Worm (Caenorhabditis elegans) whole organism, L4 larva: ENCODE measurements around the gene pha-2.

Experiments
- F26F4.8 ChIP-seq: fragments of 200-800 bp; sonication (Bioruptor generic); conservative IDR thresholded peaks from 2 replicates; pipeline ENCODE4 v1.3.6; 2022; ENCODE audit warnings: missing genetic modification characterization, missing compliant biosample characterization
- F44E2.7 ChIP-seq: fragments of 200-800 bp; sonication (Bioruptor generic); IDR thresholded peaks from 2 replicates; pipeline ENCODE4 v2.1.2; 2022; ENCODE audit warnings: missing genetic modification characterization, missing compliant biosample characterization
- T20F7.1 ChIP-seq: fragments of 200-800 bp; sonication (Bioruptor generic); optimal IDR thresholded peaks from 2 replicates; lab custom pipeline; 2018; ENCODE audit warnings: mild to moderate bottlenecking, missing genetic modification characterization, missing compliant biosample characterization
- T26A8.4 ChIP-seq: fragments of 200-800 bp; sonication (Bioruptor generic); IDR thresholded peaks from 2 replicates; pipeline ENCODE4 v1.3.6; 2022; ENCODE audit warnings: missing genetic modification characterization, missing compliant biosample characterization
- Y48G9A.11 ChIP-seq: fragments of 200-800 bp; sonication (Bioruptor generic); IDR thresholded peaks from 2 replicates; pipeline ENCODE4 v1.3.6; 2022; ENCODE audit warnings: missing genetic modification reagents, missing genetic modification characterization, missing compliant biosample characterization
- aha-1 ChIP-seq: fragments of 150-350 bp; peaks from one replicate; lab custom pipeline; 2014; ENCODE audit warnings: missing biosample characterization, missing genetic modification characterization
- aly-2 ChIP-seq: sonication (generic microtip); optimal IDR thresholded peaks from 2 replicates; lab custom pipeline; 2018; ENCODE audit warnings: missing biosample characterization, missing genetic modification characterization
- ama-1 ChIP-seq: fragments of 150-350 bp; optimal IDR thresholded peaks from 2 replicates; lab custom pipeline; 2014; ENCODE audit warnings: inconsistent platforms, mixed read lengths
- arid-1 ChIP-seq: fragments of 200-800 bp; sonication (Bioruptor generic); conservative IDR thresholded peaks from 2 replicates; pipeline ENCODE4 v1.3.6; 2022; ENCODE audit warnings: missing genetic modification reagents, missing genetic modification characterization, missing compliant biosample characterization
- ceh-44 ChIP-seq: fragments of 200-800 bp; sonication (Bioruptor generic); IDR thresholded peaks from 2 replicates; pipeline ENCODE4 v1.3.6; 2022; ENCODE audit warnings: missing genetic modification reagents, missing genetic modification characterization, missing compliant biosample characterization
- cey-2 ChIP-seq: sonication (generic microtip); optimal IDR thresholded peaks from 3 replicates; lab custom pipeline; 2017; ENCODE audit warnings: missing genetic modification characterization, mild to moderate bottlenecking, missing compliant biosample characterization, antibody characterized with exemption, borderline replicate concordance; ENCODE audit not compliant: insufficient read depth
- daf-8 ChIP-seq: fragments of 200-800 bp; sonication (Bioruptor generic); IDR thresholded peaks from 2 replicates; pipeline ENCODE4 v1.3.6; 2022; ENCODE audit warnings: missing genetic modification characterization, missing compliant biosample characterization
- dmd-9 ChIP-seq: fragments of 200-800 bp; sonication (Bioruptor generic); IDR thresholded peaks from 2 replicates; pipeline ENCODE4 v1.3.6; 2022; ENCODE audit warnings: missing genetic modification reagents, missing genetic modification characterization, missing compliant biosample characterization
- dpl-1 ChIP-seq: fragments of 150-350 bp; optimal IDR thresholded peaks from 2 replicates; lab custom pipeline; 2014; ENCODE audit warnings: missing biosample characterization, missing genetic modification reagents, missing genetic modification characterization
- fkh-10 ChIP-seq: fragments of 150-350 bp; optimal IDR thresholded peaks from 2 replicates; lab custom pipeline; 2014; ENCODE audit warnings: missing biosample characterization, missing genetic modification reagents, missing genetic modification characterization
- hif-1 ChIP-seq, 2 experiments: sonication (generic microtip); optimal IDR thresholded peaks; 2 replicates each; lab custom pipeline; 2016 to 2017; ENCODE audit warnings: missing compliant biosample characterization in 2 of 2, missing genetic modification characterization in 2 of 2, missing genetic modification reagents in 2 of 2, missing genotype in 2 of 2, mild to moderate bottlenecking in 1 of 2
- hlh-11 ChIP-seq: fragments of 200-800 bp; sonication (Bioruptor generic); optimal IDR thresholded peaks from 2 replicates; lab custom pipeline; 2018; ENCODE audit warnings: mild to moderate bottlenecking, missing genetic modification characterization, missing compliant biosample characterization
- hlh-30 ChIP-seq: sonication (generic microtip); optimal IDR thresholded peaks from 2 replicates; lab custom pipeline; 2017; ENCODE audit warnings: antibody characterized with exemption, mild to moderate bottlenecking, missing genetic modification characterization, missing compliant biosample characterization; ENCODE audit not compliant: insufficient read depth
- hmg-1.1 ChIP-seq: fragments of 200-800 bp; sonication (Bioruptor generic); IDR thresholded peaks from 2 replicates; pipeline ENCODE4 v1.3.6; 2022; ENCODE audit warnings: missing genetic modification reagents, missing genetic modification characterization, missing compliant biosample characterization
- jun-1 ChIP-seq: fragments of 150-350 bp; optimal IDR thresholded peaks from 2 replicates; lab custom pipeline; 2014; ENCODE audit warnings: missing biosample characterization, missing genetic modification reagents, missing genetic modification characterization
- lin-1 ChIP-seq: fragments of 200-800 bp; sonication (Bioruptor generic); IDR thresholded peaks from 2 replicates; pipeline ENCODE4 v1.3.6; 2022; ENCODE audit warnings: missing genetic modification reagents, missing genetic modification characterization, missing compliant biosample characterization
- lin-13 ChIP-seq: fragments of 150-350 bp; optimal IDR thresholded peaks from 2 replicates; lab custom pipeline; 2014; ENCODE audit warnings: missing biosample characterization, missing genetic modification reagents, missing genetic modification characterization
- lin-15B ChIP-seq: fragments of 150-350 bp; sonication (generic microtip); optimal IDR thresholded peaks from 3 replicates; lab custom pipeline; 2014; ENCODE audit warnings: missing biosample characterization, missing genetic modification characterization
- lin-38 ChIP-seq: fragments of 200-800 bp; sonication (Bioruptor generic); IDR thresholded peaks from 2 replicates; pipeline ENCODE4 v1.3.6; 2022; ENCODE audit warnings: missing genetic modification reagents, missing genetic modification characterization, missing compliant biosample characterization
- lin-39 ChIP-seq: fragments of 150-350 bp; optimal IDR thresholded peaks from 2 replicates; lab custom pipeline; 2014; ENCODE audit warnings: missing biosample characterization, missing genetic modification reagents, missing genetic modification characterization
- madf-5 ChIP-seq, 2 experiments: fragments of 200-800 bp; sonication (Bioruptor generic); IDR thresholded peaks; 2 replicates each; pipeline ENCODE4 v1.3.6; 2022; ENCODE audit warnings: missing compliant biosample characterization in 2 of 2, missing genetic modification characterization in 2 of 2
- madf-9 ChIP-seq: fragments of 200-800 bp; sonication (Bioruptor generic); conservative IDR thresholded peaks from 2 replicates; pipeline ENCODE4 v1.3.6; 2022; ENCODE audit warnings: missing genetic modification reagents, missing genetic modification characterization, missing compliant biosample characterization
- mep-1 ChIP-seq: fragments of 150-350 bp; sonication (generic microtip); optimal IDR thresholded peaks from 3 replicates; lab custom pipeline; 2014; ENCODE audit warnings: missing biosample characterization, missing genetic modification characterization
- mxl-2 ChIP-seq: fragments of 200-800 bp; sonication (Bioruptor generic); conservative IDR thresholded peaks from 2 replicates; pipeline ENCODE4 v1.3.6; 2022; ENCODE audit warnings: missing genetic modification reagents, missing genetic modification characterization, missing compliant biosample characterization
- mxl-3 ChIP-seq: fragments of 200-800 bp; sonication (Bioruptor generic); optimal IDR thresholded peaks from 2 replicates; lab custom pipeline; 2018; ENCODE audit warnings: mild to moderate bottlenecking, missing genetic modification characterization, missing compliant biosample characterization
- nhr-10 ChIP-seq: fragments of 150-350 bp; optimal IDR thresholded peaks from 2 replicates; lab custom pipeline; 2014; ENCODE audit warnings: missing biosample characterization, missing genetic modification characterization
- nhr-25 ChIP-seq: sonication (generic microtip); optimal IDR thresholded peaks from 2 replicates; lab custom pipeline; 2017; ENCODE audit warnings: missing genetic modification characterization, mild to moderate bottlenecking, missing compliant biosample characterization, antibody characterized with exemption, moderate library complexity, borderline replicate concordance; ENCODE audit not compliant: insufficient read depth
- nhr-28 ChIP-seq: fragments of 150-350 bp; optimal IDR thresholded peaks from 2 replicates; lab custom pipeline; 2014; ENCODE audit warnings: missing biosample characterization, missing genetic modification characterization
- nhr-42 ChIP-seq: fragments of 200-800 bp; sonication (Bioruptor generic); IDR thresholded peaks from 2 replicates; pipeline ENCODE4 v1.3.6; 2022; ENCODE audit warnings: missing genetic modification characterization, missing compliant biosample characterization
- nhr-6 ChIP-seq: fragments of 150-350 bp; optimal IDR thresholded peaks from 2 replicates; lab custom pipeline; 2014; ENCODE audit warnings: missing biosample characterization, missing genetic modification characterization
- pha-4 ChIP-seq, 2 experiments: fragments of 150-350 bp in 1 of 2; fragments of 200-800 bp in 1 of 2; sonication (Bioruptor generic) in 1 of 2; IDR thresholded peaks in 1 of 2; optimal IDR thresholded peaks in 1 of 2; 2 replicates each; pipeline versions ENCODE4 v1.3.6 to Lab custom; 2014 to 2022; ENCODE audit warnings: missing genetic modification characterization in 2 of 2, missing genetic modification reagents in 2 of 2, missing biosample characterization in 1 of 2, missing compliant biosample characterization in 1 of 2
- php-3 ChIP-seq: fragments of 200-800 bp; sonication (Bioruptor generic); IDR thresholded peaks from 2 replicates; pipeline ENCODE4 v1.3.6; 2022; ENCODE audit warnings: missing genetic modification reagents, missing genetic modification characterization, missing compliant biosample characterization
- pqm-1 ChIP-seq: sonication (generic microtip); optimal IDR thresholded peaks from 2 replicates; lab custom pipeline; 2017; ENCODE audit warnings: missing biosample characterization, missing genetic modification characterization
- set-16 ChIP-seq: fragments of 200-800 bp; sonication (Bioruptor generic); IDR thresholded peaks from 2 replicates; pipeline ENCODE4 v1.3.6; 2022; ENCODE audit warnings: missing genetic modification reagents, missing genetic modification characterization, missing compliant biosample characterization
- snpc-1.2 ChIP-seq: fragments of 200-800 bp; sonication (Bioruptor generic); IDR thresholded peaks from 2 replicates; pipeline ENCODE4 v1.3.6; 2022; ENCODE audit warnings: missing genetic modification reagents, missing genetic modification characterization, missing compliant biosample characterization
- snpc-4 ChIP-seq: fragments of 150-350 bp; optimal IDR thresholded peaks from 2 replicates; lab custom pipeline; 2014; ENCODE audit warnings: missing biosample characterization, missing genetic modification characterization
- tag-97 ChIP-seq: fragments of 200-800 bp; sonication (Bioruptor generic); IDR thresholded peaks from 2 replicates; pipeline ENCODE4 v1.3.6; 2022; ENCODE audit warnings: missing genetic modification characterization, missing compliant biosample characterization
- tra-1 ChIP-seq: fragments of 200-800 bp; sonication (Bioruptor generic); IDR thresholded peaks from 2 replicates; pipeline ENCODE4 v1.3.6; 2022; ENCODE audit warnings: missing genetic modification reagents, missing genetic modification characterization, missing compliant biosample characterization
- unc-130 ChIP-seq: sonication (generic microtip); optimal IDR thresholded peaks from 2 replicates; lab custom pipeline; 2016; ENCODE audit warnings: missing genetic modification reagents, missing genetic modification characterization, missing compliant biosample characterization
- unc-39 ChIP-seq: sonication (generic microtip); optimal IDR thresholded peaks from 2 replicates; lab custom pipeline; 2017; ENCODE audit warnings: missing biosample characterization, missing genetic modification characterization
- unc-62 ChIP-seq, 3 experiments: fragments of 150-350 bp in 1 of 3; sonication (generic microtip); optimal IDR thresholded peaks in 2 of 3; peaks in 1 of 3; 1 replicate in 1 of 3; 2 replicates in 2 of 3; lab custom pipeline; 2014 to 2017; ENCODE audit warnings: missing biosample characterization in 3 of 3, missing genetic modification characterization in 3 of 3, missing genetic modification reagents in 3 of 3, missing genotype in 1 of 3
- zag-1 ChIP-seq: fragments of 150-350 bp; optimal IDR thresholded peaks from 2 replicates; lab custom pipeline; 2014; ENCODE audit warnings: missing biosample characterization, missing genetic modification characterization
- zip-11 ChIP-seq: fragments of 200-800 bp; sonication (Bioruptor generic); IDR thresholded peaks from 2 replicates; pipeline ENCODE4 v1.3.6; 2022; ENCODE audit warnings: missing genetic modification characterization, missing compliant biosample characterization

The pha-2 gene

ce11 chrX:593245-593733 lies 43.5 kb downstream of the pha-2 start (continued):
- no peak for TF ChIP-seq aly-2 (tag; lab: Kevin White, UChicago)
- peak; percentile 99 for TF ChIP-seq aha-1 (tag; lab: Kevin White, UChicago)
- peak; percentile 50 for TF ChIP-seq fkh-10
- TF ChIP-seq unc-130 (GFP tag; lab: Kevin White, UChicago): no peak
- TF ChIP-seq lin-39: no peak
- TF ChIP-seq T26A8.4: peak; percentile 70
- TF ChIP-seq lin-38 (GFP tag; lab: Robert Waterston, UW): no peak; the same call in 1 of the 2 replicates
- peak; percentile 83 for TF ChIP-seq nhr-28
- peak; percentile 97 for TF ChIP-seq mep-1
- TF ChIP-seq mxl-3 (GFP tag; lab: Kevin White, UChicago): peak; percentile 94
- TF ChIP-seq tra-1 (GFP tag; lab: Robert Waterston, UW): no peak
- TF ChIP-seq madf-5 (GFP tag; IDR thresholded peaks at IDR 0.05; lab: Robert Waterston, UW): no peak
- peak in 1 of 2 experiments; percentile 72 for TF ChIP-seq hif-1 (tag; optimal IDR thresholded peaks at IDR 0.05; lab: Kevin White, UChicago)
- TF ChIP-seq pqm-1: peak; percentile 35
- TF ChIP-seq nhr-42 (GFP tag; lab: Robert Waterston, UW): 0 out of 2 replicates have a peak, but pooled peaks have one; percentile 57
- TF ChIP-seq cey-2: no peak
- no peak for TF ChIP-seq snpc-1.2 (GFP tag; lab: Robert Waterston, UW)
- TF ChIP-seq hlh-30 (tag; lab: Kevin White, UChicago): peak; percentile 92
- TF ChIP-seq unc-39 (tag; lab: Kevin White, UChicago): no peak
- no peak for TF ChIP-seq dmd-9 (GFP tag; lab: Robert Waterston, UW)
- peak in 1 of 2 experiments; percentile 95 for TF ChIP-seq unc-62 (GFP tag; optimal IDR thresholded peaks at IDR 0.05 in 1 of 2; lab: Kevin White, UChicago)
- TF ChIP-seq unc-62 (tag; optimal IDR thresholded peaks at IDR 0.05; lab: Kevin White, UChicago): no peak
- TF ChIP-seq dpl-1 (GFP tag; lab: Kevin White, UChicago): peak; percentile 12
- TF ChIP-seq daf-8 (GFP tag; lab: Robert Waterston, UW): no peak
- peak; percentile 67; the same call in 1 of the 2 replicates for TF ChIP-seq pha-4 (GFP tag; IDR thresholded peaks at IDR 0.05; lab: Robert Waterston, UW)
- TF ChIP-seq pha-4 (tag; optimal IDR thresholded peaks at IDR 0.05; lab: Kevin White, UChicago): peak; percentile 47
- TF ChIP-seq zip-11 (GFP tag; lab: Robert Waterston, UW): no peak
- no peak for TF ChIP-seq F44E2.7 (GFP tag; lab: Robert Waterston, UW)
- TF ChIP-seq set-16 (GFP tag; lab: Robert Waterston, UW): peak; percentile 77
- TF ChIP-seq T20F7.1 (GFP tag; lab: Kevin White, UChicago): peak; percentile 52
- no peak for TF ChIP-seq ceh-44 (GFP tag; lab: Robert Waterston, UW)
- peak; percentile 74 for TF ChIP-seq nhr-25
- TF ChIP-seq nhr-10 (tag; lab: Kevin White, UChicago): peak; percentile 58
- TF ChIP-seq snpc-4: no peak
- peak; percentile 96 for TF ChIP-seq hmg-1.1 (GFP tag; lab: Robert Waterston, UW)
- TF ChIP-seq lin-13: peak; percentile 72
- TF ChIP-seq jun-1: peak; percentile 19
- TF ChIP-seq nhr-6 (tag; lab: Kevin White, UChicago): peak; percentile 54
- peak; percentile 66; the same call in 1 of the 2 replicates for TF ChIP-seq arid-1 (GFP tag; lab: Robert Waterston, UW)
- TF ChIP-seq mxl-2 (GFP tag; lab: Robert Waterston, UW): no peak
- peak; percentile 96 for TF ChIP-seq hlh-11 (tag; lab: Kevin White, UChicago)
- 0 out of 2 replicates have a peak, but pooled peaks have one; percentile 50 for TF ChIP-seq madf-9 (GFP tag; lab: Robert Waterston, UW)
- TF ChIP-seq Y48G9A.11 (GFP tag; lab: Robert Waterston, UW): no peak
- TF ChIP-seq ama-1 (lab: Kevin White, UChicago): no peak
- no peak for TF ChIP-seq zag-1 (tag; lab: Kevin White, UChicago)
- TF ChIP-seq tag-97: no peak
- no peak for TF ChIP-seq php-3
- TF ChIP-seq lin-15B (tag; lab: Kevin White, UChicago): no peak
- TF ChIP-seq F26F4.8 (GFP tag; lab: Robert Waterston, UW): no peak
- TF ChIP-seq lin-1: no peak
